Worm (Caenorhabditis elegans): ENCODE data around the gene srx-44.
A peak's percentile ranks its signal among the peaks of the same experiment; 100 is the strongest.

The srx-44 gene

DNA sequence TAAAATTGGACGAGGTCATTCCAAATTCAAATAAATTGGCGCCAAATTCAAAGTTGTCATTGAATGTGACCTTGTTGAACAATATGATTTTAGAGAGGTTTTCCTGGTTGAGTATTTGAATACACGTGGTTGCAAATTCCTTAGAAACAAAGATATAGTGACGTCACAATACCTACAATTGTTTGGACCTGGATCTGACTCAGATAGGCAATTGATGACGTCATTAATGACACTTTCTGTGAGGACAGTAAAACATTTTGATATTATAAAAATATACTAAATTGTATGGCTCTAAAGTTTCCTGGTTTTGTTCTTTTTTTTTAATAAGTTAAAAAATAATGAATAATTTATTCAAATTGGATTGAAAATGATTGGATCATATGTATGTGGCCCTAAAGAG is 21.3 kb downstream of the srx-44 start (continued):
- TF ChIP-seq fkh-10 (GFP tag; optimal IDR thresholded peaks at IDR 0.05): no peak
- no peak for TF ChIP-seq efl-3 (GFP tag; optimal IDR thresholded peaks at IDR 0.05)
- TF ChIP-seq nhr-85 (tag): peak; percentile 80

DNA sequence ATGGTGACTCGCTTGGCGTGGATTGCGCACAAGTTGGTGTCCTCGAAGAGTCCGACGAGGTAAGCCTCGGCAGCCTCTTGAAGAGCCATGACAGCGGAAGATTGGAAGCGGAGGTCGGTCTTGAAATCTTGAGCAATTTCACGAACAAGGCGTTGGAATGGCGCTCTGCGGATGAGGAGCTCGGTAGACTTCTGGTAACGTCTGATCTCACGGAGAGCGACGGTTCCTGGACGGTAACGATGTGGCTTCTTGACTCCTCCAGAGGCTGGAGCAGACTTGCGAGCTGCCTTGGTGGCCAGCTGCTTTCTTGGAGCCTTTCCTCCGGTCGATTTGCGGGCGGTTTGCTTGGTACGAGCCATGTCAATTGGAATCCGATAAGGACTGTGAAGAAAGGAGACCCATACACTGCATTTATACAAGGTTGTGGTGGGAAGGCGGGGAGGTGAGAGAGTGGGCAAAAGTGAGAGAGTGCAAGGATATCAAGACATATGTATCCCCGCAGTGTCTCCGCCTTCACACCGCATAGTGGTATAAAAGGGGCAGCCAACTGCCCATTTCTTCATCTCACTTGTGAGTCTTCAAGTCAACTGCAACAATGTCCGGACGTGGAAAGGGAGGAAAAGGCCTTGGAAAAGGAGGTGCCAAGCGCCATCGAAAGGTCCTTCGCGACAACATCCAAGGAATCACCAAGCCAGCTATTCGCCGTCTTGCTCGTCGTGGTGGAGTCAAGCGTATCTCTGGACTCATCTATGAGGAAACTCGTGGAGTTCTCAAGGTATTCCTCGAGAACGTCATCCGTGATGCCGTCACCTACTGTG is 22.0 kb downstream of the srx-44 start, which contains the start of the genes his-2 and his-1:
Gene his-2 (minus strand): TSS at position 359 of the 818 bp plus-strand sequence.
Gene his-1 (plus strand): TSS at position 596 of the 818 bp plus-strand sequence.
- TF ChIP-seq ztf-11 (tag; optimal IDR thresholded peaks at IDR 0.05): peak in 1 of 2 experiments; percentile 63
- peak; percentile 11 for TF ChIP-seq lin-14 (GFP tag; optimal IDR thresholded peaks at IDR 0.05)
- peak; percentile 11 for TF ChIP-seq nhr-47 (tag; optimal IDR thresholded peaks at IDR 0.05)
- TF ChIP-seq nhr-85 (tag): peak; percentile 74

DNA sequence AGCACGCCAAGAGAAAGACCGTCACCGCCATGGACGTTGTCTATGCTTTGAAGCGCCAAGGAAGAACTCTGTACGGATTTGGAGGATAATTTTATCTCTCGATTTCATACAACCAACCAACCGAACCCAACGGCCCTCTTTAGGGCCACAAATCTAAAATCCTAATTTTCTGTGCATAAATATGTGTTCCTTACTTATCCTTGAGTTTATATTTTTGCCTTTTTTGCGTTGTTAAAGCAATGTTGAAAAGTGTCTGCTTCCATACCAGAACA is 22.5 kb downstream of the srx-44 start:
- no peak for TF ChIP-seq skn-1 (tag; optimal IDR thresholded peaks at IDR 0.05)

DNA sequence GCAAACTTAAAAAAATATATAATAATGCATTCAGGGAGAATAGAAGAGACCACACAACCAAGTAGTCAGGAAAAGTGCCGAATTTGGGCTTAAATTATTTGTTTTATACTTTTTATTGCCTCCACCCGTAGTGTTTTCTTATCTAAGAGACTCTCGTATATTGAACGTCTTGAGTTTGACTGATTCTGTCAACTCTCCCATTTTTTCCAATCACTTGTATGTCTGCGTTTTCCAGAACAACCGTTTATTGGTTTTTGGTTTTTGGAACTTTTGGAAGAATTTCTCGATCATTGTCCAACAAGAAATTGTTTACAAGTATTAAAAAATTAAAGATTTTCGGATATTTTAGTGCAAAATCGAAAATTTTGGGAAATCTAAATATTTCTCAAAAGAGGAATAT is 23.5 kb downstream of the srx-44 start:
- peak; percentile 50 for TF ChIP-seq elt-2 (tag; optimal IDR thresholded peaks at IDR 0.05)
- TF ChIP-seq ceh-90 (tag; optimal IDR thresholded peaks at IDR 0.05): no peak
- peak; percentile 5 for TF ChIP-seq nhr-71 (tag; optimal IDR thresholded peaks at IDR 0.05)

DNA sequence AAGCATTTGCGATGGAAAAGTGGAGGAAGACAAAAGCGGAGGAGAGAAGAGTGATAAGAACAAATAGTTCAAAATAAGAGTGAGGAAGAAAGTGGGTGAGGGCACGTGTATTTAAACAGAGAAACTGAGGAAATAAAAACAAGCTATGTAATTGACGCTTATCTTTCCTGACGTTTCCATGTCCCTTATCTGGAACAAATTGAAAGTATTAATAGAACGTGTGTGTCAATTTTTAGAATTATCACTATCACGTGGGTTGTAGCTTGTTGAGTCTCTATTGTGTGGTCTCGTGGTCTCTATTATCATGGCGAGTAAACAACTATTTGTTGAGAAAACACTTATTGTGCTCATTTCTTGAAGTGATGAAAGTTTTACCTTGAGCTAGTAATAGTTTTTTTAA is 25.7 kb downstream of the srx-44 start, which contains the start of gene T10C6.15:
Gene T10C6.15 (minus strand): TSS at position 104 of the 400 bp plus-strand sequence.
- TF ChIP-seq nhr-20 (tag; optimal IDR thresholded peaks at IDR 0.05) (peak; percentile 67), mep-1 (tag; optimal IDR thresholded peaks at IDR 0.05) (no peak), nhr-85 (tag) (peak; percentile 30), nhr-71 (tag; optimal IDR thresholded peaks at IDR 0.05) (peak; percentile 68), nhr-19 (GFP tag; conservative IDR thresholded peaks at IDR 0.05) (peak; percentile 32), fkh-10 (GFP tag; optimal IDR thresholded peaks at IDR 0.05) (no peak), efl-1 (optimal IDR thresholded peaks at IDR 0.05) (no peak), efl-1 (GFP tag; optimal IDR thresholded peaks at IDR 0.05 in 1 of 2) (peak in 1 of 2 experiments; percentile 87), lin-15B (tag; optimal IDR thresholded peaks at IDR 0.05) (no peak), ces-1 (GFP tag; optimal IDR thresholded peaks at IDR 0.05) (no peak), unc-98 (GFP tag; IDR thresholded peaks at IDR 0.05) (no peak), snu-23 (GFP tag; optimal IDR thresholded peaks at IDR 0.05) (no peak), ztf-11 (tag; optimal IDR thresholded peaks at IDR 0.05) (no peak), ceh-88 (GFP tag; IDR thresholded peaks at IDR 0.05) (no peak), lin-35 (GFP tag; optimal IDR thresholded peaks at IDR 0.05) (peak in 1 of 2 experiments; percentile 76), Y116A8C.19 (tag; optimal IDR thresholded peaks at IDR 0.05; ENCODE audit: borderline replicate concordance) (no peak), zip-4 (GFP tag; optimal IDR thresholded peaks at IDR 0.05) (no peak), unc-62 (GFP tag; optimal IDR thresholded peaks at IDR 0.05) (no peak), zag-1 (tag; optimal IDR thresholded peaks at IDR 0.05) (no peak), tlp-1 (tag; optimal IDR thresholded peaks at IDR 0.05) (no peak), vab-15 (tag; optimal IDR thresholded peaks at IDR 0.05) (no peak), rnt-1 (tag; optimal IDR thresholded peaks at IDR 0.05) (no peak), ceh-8 (GFP tag; optimal IDR thresholded peaks at IDR 0.05) (no peak), mab-9 (GFP tag; IDR thresholded peaks at IDR 0.05) (no peak), hlh-4 (tag; optimal IDR thresholded peaks at IDR 0.05) (no peak), lin-14 (GFP tag; optimal IDR thresholded peaks at IDR 0.05) (no peak), nhr-47 (tag; optimal IDR thresholded peaks at IDR 0.05) (no peak), ceh-63 (GFP tag; optimal IDR thresholded peaks at IDR 0.05) (no peak), nhr-90 (tag; optimal IDR thresholded peaks at IDR 0.05; ENCODE audit: poor library complexity) (peak; percentile 63), hlh-17 (GFP tag; optimal IDR thresholded peaks at IDR 0.05; ENCODE audit: borderline replicate concordance) (no peak), swsn-7 (tag; optimal IDR thresholded peaks at IDR 0.05) (no peak), lir-3 (tag; optimal IDR thresholded peaks at IDR 0.05; ENCODE audit: poor library complexity) (no peak), pax-3 (tag; optimal IDR thresholded peaks at IDR 0.05) (peak; percentile 49), mdl-1 (tag; optimal IDR thresholded peaks at IDR 0.05) (peak in 1 of 2 experiments; percentile 50), C34B4.2 (tag; optimal IDR thresholded peaks at IDR 0.05) (no peak), efl-3 (GFP tag; optimal IDR thresholded peaks at IDR 0.05) (no peak), nhr-28 (tag; optimal IDR thresholded peaks at IDR 0.05) (no peak), snpc-4 (tag; optimal IDR thresholded peaks at IDR 0.05) (no peak), fkh-4 (tag; optimal IDR thresholded peaks at IDR 0.05; ENCODE audit: borderline replicate concordance) (no peak)
